Worm (Caenorhabditis elegans) whole organism, L3 larva: ENCODE measurements around the gene F21C10.3.

Experiments used
- aly-2 ChIP-seq: fragments of 150-350 bp; optimal IDR thresholded peaks from 2 replicates; lab custom pipeline; 2014; ENCODE audit warnings: missing biosample characterization, missing genetic modification characterization
- ama-1 ChIP-seq: fragments of 150-350 bp; optimal IDR thresholded peaks from 2 replicates; lab custom pipeline; 2018
- ceh-16 ChIP-seq: sonication (generic microtip); optimal IDR thresholded peaks from 2 replicates; lab custom pipeline; 2017; ENCODE audit warnings: missing biosample characterization, missing genetic modification characterization
- ceh-82 ChIP-seq: fragments of 150-350 bp; optimal IDR thresholded peaks from 2 replicates; lab custom pipeline; 2014; ENCODE audit warnings: missing biosample characterization, missing genetic modification characterization
- ceh-9 ChIP-seq: sonication (generic microtip); optimal IDR thresholded peaks from 2 replicates; lab custom pipeline; 2018; ENCODE audit warnings: missing biosample characterization, missing genetic modification characterization
- egl-5 ChIP-seq: fragments of 150-350 bp; optimal IDR thresholded peaks from 2 replicates; lab custom pipeline; 2017; ENCODE audit warnings: missing biosample characterization, missing genetic modification reagents, missing genetic modification characterization, inconsistent platforms
- elt-1 ChIP-seq: fragments of 150-350 bp; optimal IDR thresholded peaks from 2 replicates; lab custom pipeline; 2014; ENCODE audit warnings: missing biosample characterization, missing genetic modification characterization
- elt-2 ChIP-seq: sonication (generic microtip); optimal IDR thresholded peaks from 2 replicates; lab custom pipeline; 2016; ENCODE audit warnings: missing genetic modification reagents, mild to moderate bottlenecking, missing genetic modification characterization, missing compliant biosample characterization
- eor-1 ChIP-seq, 2 experiments: fragments of 150-350 bp; optimal IDR thresholded peaks; 2 replicates each; lab custom pipeline; 2014 to 2018; ENCODE audit warnings: missing biosample characterization in 2 of 2, missing genetic modification characterization in 2 of 2
- fkh-2 ChIP-seq: fragments of 150-350 bp; optimal IDR thresholded peaks from 2 replicates; lab custom pipeline; 2014; ENCODE audit warnings: missing biosample characterization, missing genetic modification reagents, missing genetic modification characterization
- jun-1 ChIP-seq: fragments of 150-350 bp; optimal IDR thresholded peaks from 2 replicates; lab custom pipeline; 2014; ENCODE audit warnings: missing biosample characterization, missing genetic modification reagents, missing genetic modification characterization
- lin-15B ChIP-seq: fragments of 150-350 bp; optimal IDR thresholded peaks from 2 replicates; lab custom pipeline; 2014; ENCODE audit warnings: missing biosample characterization, missing genetic modification characterization
- lin-39 ChIP-seq: fragments of 150-350 bp; optimal IDR thresholded peaks from 2 replicates; lab custom pipeline; 2018; ENCODE audit warnings: missing biosample characterization, missing genetic modification reagents, missing genetic modification characterization
- mdl-1 ChIP-seq: fragments of 150-350 bp; optimal IDR thresholded peaks from 2 replicates; lab custom pipeline; 2014; ENCODE audit warnings: missing biosample characterization, missing genetic modification characterization
- mml-1 ChIP-seq: fragments of 150-350 bp; sonication (generic microtip); optimal IDR thresholded peaks from 3 replicates; lab custom pipeline; 2014; ENCODE audit warnings: missing biosample characterization, missing genetic modification characterization
- nfya-1 ChIP-seq: sonication (generic microtip); optimal IDR thresholded peaks from 2 replicates; lab custom pipeline; 2017; ENCODE audit warnings: missing genetic modification characterization, mild to moderate bottlenecking, missing compliant biosample characterization, antibody characterized with exemption, moderate library complexity; ENCODE audit not compliant: insufficient read depth
- nhr-11 ChIP-seq: fragments of 150-350 bp; optimal IDR thresholded peaks from 2 replicates; lab custom pipeline; 2014; ENCODE audit warnings: missing biosample characterization, missing genetic modification characterization
- nhr-23 ChIP-seq: fragments of 150-350 bp; optimal IDR thresholded peaks from 2 replicates; lab custom pipeline; 2014; ENCODE audit warnings: missing biosample characterization, missing genetic modification reagents, missing genetic modification characterization
- nhr-237 ChIP-seq: fragments of 150-350 bp; optimal IDR thresholded peaks from 2 replicates; lab custom pipeline; 2014; ENCODE audit warnings: missing biosample characterization, missing genetic modification characterization
- nhr-28 ChIP-seq: fragments of 150-350 bp; optimal IDR thresholded peaks from 2 replicates; lab custom pipeline; 2014; ENCODE audit warnings: missing biosample characterization, missing genetic modification characterization
- nhr-67 ChIP-seq: fragments of 150-350 bp; optimal IDR thresholded peaks from 2 replicates; lab custom pipeline; 2014; ENCODE audit warnings: missing biosample characterization, missing genetic modification characterization
- nhr-76 ChIP-seq: fragments of 150-350 bp; sonication (generic microtip); optimal IDR thresholded peaks from 5 replicates; lab custom pipeline; 2014; ENCODE audit warnings: missing biosample characterization, missing genetic modification characterization
- nhr-77 ChIP-seq: fragments of 150-350 bp; optimal IDR thresholded peaks from 2 replicates; lab custom pipeline; 2014; ENCODE audit warnings: missing biosample characterization, missing genetic modification characterization
- pha-4 ChIP-seq: fragments of 150-350 bp; optimal IDR thresholded peaks from 2 replicates; lab custom pipeline; 2014; ENCODE audit warnings: missing biosample characterization, missing genetic modification reagents, missing genetic modification characterization
- pqm-1 ChIP-seq: fragments of 150-350 bp; optimal IDR thresholded peaks from 2 replicates; lab custom pipeline; 2017; ENCODE audit warnings: missing biosample characterization, missing genetic modification characterization, inconsistent platforms
- skn-1 ChIP-seq: fragments of 150-350 bp; optimal IDR thresholded peaks from 2 replicates; lab custom pipeline; 2014; ENCODE audit warnings: missing biosample characterization, missing genetic modification characterization
- snpc-4 ChIP-seq: fragments of 150-350 bp; optimal IDR thresholded peaks from 2 replicates; lab custom pipeline; 2014; ENCODE audit warnings: missing biosample characterization, missing genetic modification characterization
- tbx-2 ChIP-seq: sonication (generic microtip); optimal IDR thresholded peaks from 2 replicates; lab custom pipeline; 2016; ENCODE audit warnings: mild to moderate bottlenecking, missing genetic modification characterization, missing compliant biosample characterization
- unc-39 ChIP-seq: sonication (generic microtip); optimal IDR thresholded peaks from 4 replicates; lab custom pipeline; 2017; ENCODE audit warnings: missing biosample characterization, missing genetic modification characterization
- unc-62 ChIP-seq: fragments of 150-350 bp; sonication (generic microtip); optimal IDR thresholded peaks from 4 replicates; lab custom pipeline; 2014; ENCODE audit warnings: missing biosample characterization, missing genetic modification reagents, missing genetic modification characterization
- ztf-4 ChIP-seq: fragments of 150-350 bp; optimal IDR thresholded peaks from 2 replicates; lab custom pipeline; 2014; ENCODE audit warnings: missing biosample characterization, missing genetic modification characterization

F21C10.3 gene

DNA sequence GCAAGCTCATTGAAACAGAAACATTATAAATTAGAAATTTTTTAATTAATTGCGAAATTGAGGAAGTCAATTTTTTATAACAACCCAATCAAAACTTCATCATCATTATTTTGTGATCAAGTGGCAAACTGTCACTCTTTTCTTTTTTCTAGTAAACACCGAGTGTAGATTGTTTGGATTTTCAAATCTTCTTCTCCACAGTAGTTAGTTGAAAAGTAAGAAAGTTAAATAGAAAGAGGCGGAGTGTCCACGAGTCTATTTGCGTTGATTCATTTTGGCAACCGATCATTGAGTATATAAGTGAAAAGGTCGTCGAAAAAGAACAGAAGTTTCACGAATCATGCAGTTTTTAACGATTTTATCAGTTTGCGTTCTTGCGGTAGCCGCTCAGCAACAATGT lies 18.6 kb upstream of the F21C10.3 start, which contains the start of gene pqn-31:
TSS of gene pqn-31 (plus strand) at position 301 of the 400 bp plus-strand sequence.
- TF ChIP-seq elt-2 (tag; lab: Kevin White, UChicago) = no peak
- peak; percentile 37 for TF ChIP-seq pha-4 (tag; lab: Kevin White, UChicago)

DNA sequence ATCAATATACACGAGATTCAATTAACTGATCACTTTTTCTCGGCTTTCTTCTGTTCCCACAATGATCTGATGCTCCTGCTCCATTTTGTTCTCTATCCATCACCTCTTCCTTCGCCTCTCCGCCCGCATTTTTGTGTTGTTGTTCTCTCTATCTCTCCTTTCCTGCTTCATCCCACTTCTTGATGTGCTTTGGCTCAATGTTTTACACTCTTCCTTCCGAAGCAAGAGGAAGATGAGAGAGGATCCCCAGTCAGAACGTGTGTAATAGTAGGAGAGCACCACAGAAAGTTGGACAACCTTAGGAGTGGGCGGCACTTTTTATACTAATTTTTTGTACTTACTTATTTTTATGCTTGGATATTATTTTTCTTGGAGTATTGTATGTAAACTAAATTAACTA lies 15.9 kb upstream of the F21C10.3 start:
- no peak for TF ChIP-seq snpc-4 (tag; lab: Kevin White, UChicago)
- no peak for TF ChIP-seq pha-4 (tag; lab: Kevin White, UChicago)
- TF ChIP-seq ztf-4 = no peak
- TF ChIP-seq nhr-76 = no peak
- no peak for TF ChIP-seq ceh-16
- TF ChIP-seq ama-1 = no peak
- TF ChIP-seq ceh-9 (tag; lab: Kevin White, UChicago) = no peak
- TF ChIP-seq nhr-28 (tag; lab: Kevin White, UChicago) = no peak
- no peak for TF ChIP-seq mdl-1 (tag; lab: Kevin White, UChicago)
- TF ChIP-seq fkh-2 (tag; lab: Kevin White, UChicago) = no peak
- no peak for TF ChIP-seq skn-1 (tag; lab: Kevin White, UChicago)

DNA sequence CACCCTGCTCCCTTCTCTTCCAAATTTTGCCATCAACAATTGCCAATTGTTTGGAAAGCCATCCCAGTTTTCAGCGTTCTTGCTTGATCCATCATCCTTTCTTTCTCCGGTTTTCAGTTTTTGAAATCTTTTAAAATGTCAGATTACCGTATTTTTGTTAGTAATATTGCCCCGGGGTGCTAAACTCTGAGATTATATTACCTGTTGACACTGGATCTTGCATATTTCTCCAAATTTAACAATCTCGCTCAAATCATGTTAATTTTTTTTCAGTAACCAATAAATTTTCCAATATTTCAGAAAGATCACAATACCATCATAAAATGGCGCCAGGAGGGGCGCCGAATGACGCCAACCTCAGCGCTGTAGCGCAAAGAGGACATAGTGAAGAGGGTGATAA lies 15.4 kb upstream of the F21C10.3 start, which contains the start of gene F21C10.7:
TSS of gene F21C10.7 (plus strand) at position 301 of the 400 bp plus-strand sequence.
- TF ChIP-seq skn-1 (tag; lab: Kevin White, UChicago) = no peak
- TF ChIP-seq nhr-237 (tag; lab: Kevin White, UChicago) = no peak
- TF ChIP-seq egl-5 (tag; lab: Kevin White, UChicago) = no peak
- TF ChIP-seq, all 47 proteins: peak for 0

DNA sequence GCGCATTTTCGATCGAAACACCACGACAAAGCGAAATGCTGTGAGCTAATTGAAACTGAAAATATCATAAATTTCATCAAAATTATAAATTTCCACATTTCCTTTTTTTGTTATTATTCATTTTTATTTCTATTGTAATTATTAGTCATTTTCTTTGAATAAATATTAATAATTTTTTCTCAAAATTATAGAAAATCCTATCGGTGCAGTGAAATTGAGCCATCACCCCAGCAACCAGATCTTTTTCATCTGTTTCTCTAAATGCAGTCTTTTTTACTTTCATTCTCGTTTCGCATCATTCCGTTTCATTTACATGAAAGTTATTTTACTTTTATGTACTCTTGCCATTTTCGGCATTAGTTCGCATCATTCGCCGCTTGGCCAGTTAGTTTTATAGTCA lies 5.9 kb upstream of the F21C10.3 start, which contains the start of gene F21C10.13:
TSS of gene F21C10.13 (plus strand) at position 301 of the 400 bp plus-strand sequence.
- no peak for TF ChIP-seq elt-1
- TF ChIP-seq mml-1 = no peak
- no peak for TF ChIP-seq nhr-23 (tag; lab: Kevin White, UChicago)
- no peak for TF ChIP-seq egl-5 (tag; lab: Kevin White, UChicago)
- no peak for TF ChIP-seq nhr-77

DNA sequence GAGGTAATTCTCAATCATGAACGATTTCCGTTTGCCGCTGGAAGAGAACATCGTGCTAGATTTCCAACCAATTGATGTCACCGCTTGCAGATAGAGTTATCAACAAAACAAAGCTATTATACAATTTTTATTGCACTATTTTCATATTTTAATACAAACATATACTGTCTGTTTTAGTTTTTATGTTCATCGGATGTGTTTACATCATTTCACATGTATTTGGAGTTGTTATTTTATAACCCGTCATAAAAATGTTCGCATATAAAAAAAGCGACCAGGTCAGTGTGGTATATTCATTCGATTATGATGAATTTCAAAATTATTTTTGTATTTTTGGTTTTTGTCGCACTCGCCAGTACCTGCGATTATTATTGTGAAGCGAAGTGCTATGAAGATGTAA lies 4.7 kb upstream of the F21C10.3 start, which contains the start of gene F21C10.11:
TSS of gene F21C10.11 (plus strand) at position 301 of the 400 bp plus-strand sequence.
- TF ChIP-seq pqm-1 (tag; lab: Kevin White, UChicago) (peak; percentile 26), mdl-1 (tag; lab: Kevin White, UChicago) (no peak)

DNA sequence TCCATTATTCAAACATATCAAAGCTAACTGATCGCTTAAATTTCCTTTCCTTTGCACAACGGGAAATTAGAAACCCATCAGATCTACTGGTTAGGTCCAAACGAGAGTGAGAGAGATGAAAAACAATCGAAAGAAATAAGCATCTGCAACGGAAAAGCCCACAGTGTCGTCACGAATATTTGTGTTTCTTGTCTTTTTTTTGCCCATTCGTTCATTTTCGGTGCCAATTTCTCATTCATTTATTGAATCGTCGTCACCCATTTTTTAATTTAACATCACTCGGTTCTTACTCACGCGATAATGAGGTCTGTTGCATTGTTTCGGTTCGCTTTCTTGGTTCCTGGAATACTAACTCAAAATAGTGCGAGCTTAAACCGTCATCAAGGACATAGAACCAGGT lies 3.7 kb upstream of the F21C10.3 start, which contains the start of gene F21C10.6:
TSS of gene F21C10.6 (plus strand) at position 301 of the 400 bp plus-strand sequence.
- TF ChIP-seq ceh-9 (tag; lab: Kevin White, UChicago) (no peak), skn-1 (tag; lab: Kevin White, UChicago) (no peak), ama-1 (no peak), lin-39 (tag; lab: Kevin White, UChicago) (no peak), nfya-1 (tag; lab: Kevin White, UChicago) (no peak), nhr-77 (no peak)

DNA sequence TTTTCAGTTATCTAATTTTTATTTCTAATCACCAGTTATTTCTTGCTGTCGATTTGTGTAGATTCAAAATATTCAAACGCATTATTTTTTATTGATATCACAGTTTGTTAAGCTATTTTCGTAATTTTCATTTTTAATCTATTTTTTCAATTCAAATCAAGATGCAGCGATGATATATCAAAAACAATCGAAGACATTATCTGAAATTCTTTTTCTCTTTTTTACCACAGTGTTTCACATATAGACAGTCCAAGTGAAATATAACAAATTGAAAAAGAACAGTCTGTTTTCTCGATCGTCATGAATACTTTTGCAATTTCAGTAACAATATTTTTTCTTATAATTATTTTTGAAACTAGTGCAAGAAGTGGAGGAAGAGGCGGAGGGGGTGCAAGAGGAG lies 2.5 kb upstream of the F21C10.3 start, which contains the start of gene F21C10.5:
TSS of gene F21C10.5 (plus strand) at position 301 of the 400 bp plus-strand sequence.
- TF ChIP-seq jun-1 (tag; lab: Kevin White, UChicago) (no peak), snpc-4 (tag; lab: Kevin White, UChicago) (no peak), elt-2 (tag; lab: Kevin White, UChicago) (no peak), ceh-82 (tag; lab: Kevin White, UChicago) (no peak), skn-1 (tag; lab: Kevin White, UChicago) (no peak), eor-1 (tag; optimal IDR thresholded peaks at IDR 0.05; lab: Kevin White, UChicago) (no peak), lin-39 (tag; lab: Kevin White, UChicago) (no peak), ztf-4 (no peak), pqm-1 (tag; lab: Kevin White, UChicago) (no peak), fkh-2 (tag; lab: Kevin White, UChicago) (no peak)

DNA sequence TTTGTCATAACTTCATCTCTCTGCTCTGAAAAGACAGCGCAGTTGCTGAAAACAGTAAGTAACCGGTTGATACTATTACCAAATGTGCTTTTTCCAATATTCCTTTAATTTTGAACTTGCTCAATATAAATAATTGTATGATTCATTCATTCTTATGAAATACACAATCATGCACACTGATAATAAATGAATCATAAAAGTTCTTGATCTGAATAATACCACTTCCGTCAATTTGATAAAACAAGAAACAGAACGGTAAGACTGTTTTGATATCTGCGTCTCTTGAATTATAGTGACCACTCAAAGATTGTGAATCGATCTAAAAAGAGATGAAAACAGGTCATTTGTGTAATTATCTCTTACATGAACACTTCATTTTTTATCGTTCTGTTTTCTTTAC lies 1.6 kb upstream of the F21C10.3 start, which contains the start of gene F21C10.4:
TSS of gene F21C10.4 (plus strand) at position 301 of the 400 bp plus-strand sequence.
- TF ChIP-seq egl-5 (tag; lab: Kevin White, UChicago) (no peak), unc-39 (tag; lab: Kevin White, UChicago) (no peak), aly-2 (tag; lab: Kevin White, UChicago) (no peak), nhr-11 (tag; lab: Kevin White, UChicago) (no peak), lin-15B (tag; lab: Kevin White, UChicago) (no peak), ztf-4 (no peak), skn-1 (tag; lab: Kevin White, UChicago) (no peak), snpc-4 (tag; lab: Kevin White, UChicago) (no peak), unc-62 (no peak), nhr-67 (tag; lab: Kevin White, UChicago) (no peak), ceh-82 (tag; lab: Kevin White, UChicago) (no peak), tbx-2 (no peak)
